Worm (Caenorhabditis elegans) whole organism, L3 larva: ENCODE results near the gene dhs-27.

ENCODE experiments used
- nhr-12 ChIP-seq: fragments of 150-350 bp; optimal IDR thresholded peaks from 2 replicates; lab custom pipeline; 2014; ENCODE audit warnings: missing biosample characterization, missing genetic modification characterization
- pha-4 ChIP-seq: fragments of 150-350 bp; optimal IDR thresholded peaks from 2 replicates; lab custom pipeline; 2014; ENCODE audit warnings: missing biosample characterization, missing genetic modification reagents, missing genetic modification characterization
- skn-1 ChIP-seq: fragments of 150-350 bp; optimal IDR thresholded peaks from 2 replicates; lab custom pipeline; 2014; ENCODE audit warnings: missing biosample characterization, missing genetic modification characterization

DNA sequence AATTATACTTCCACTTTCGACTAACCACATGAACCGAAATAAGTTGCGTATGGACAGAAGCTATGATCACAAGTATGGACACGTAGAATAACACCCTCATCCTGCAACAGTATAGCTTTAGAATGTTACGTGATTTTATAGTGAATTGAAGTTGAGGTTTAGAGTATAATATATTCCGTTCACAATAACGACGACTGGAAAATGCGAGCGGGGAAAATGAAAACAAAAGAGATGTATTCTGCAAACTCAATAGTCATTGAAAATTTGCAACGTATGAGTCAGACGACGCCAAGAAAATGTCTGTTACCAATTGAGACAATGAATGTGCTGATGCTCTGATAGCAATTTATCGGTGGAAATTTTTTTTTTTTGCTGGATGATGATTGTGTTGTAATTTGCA is 29.1 kb downstream of the dhs-27 start, which contains the start of gene acp-1:
- TF ChIP-seq nhr-12 (tag; lab: Kevin White, UChicago) (no peak), skn-1 (no peak), pha-4 (tag; lab: Kevin White, UChicago) (no peak)
